Fruit fly (Drosophila melanogaster) whole organism, adult: Measurements from ENCODE around the gene CG14329.

ENCODE experiments used
- CG11617 ChIP-seq: fragments of 200-800 bp; sonication (Bioruptor generic); optimal IDR thresholded peaks from 2 replicates; lab custom pipeline; 2017; ENCODE audit warnings: mild to moderate bottlenecking, missing biosample characterization, missing genetic modification reagents, missing genetic modification characterization
- CG12768 ChIP-seq: fragments of 200-800 bp; sonication (Bioruptor generic); optimal IDR thresholded peaks from 2 replicates; lab custom pipeline; 2017; ENCODE audit warnings: missing biosample characterization, missing genetic modification characterization, mild to moderate bottlenecking, moderate library complexity, missing genetic modification reagents
- CG14711 ChIP-seq: fragments of 200-800 bp; sonication (Bioruptor generic); optimal IDR thresholded peaks from 2 replicates; lab custom pipeline; 2018; ENCODE audit warnings: missing biosample characterization, mild to moderate bottlenecking, missing genetic modification characterization, moderate library complexity
- CG1620 ChIP-seq: fragments of 200-800 bp; sonication (Bioruptor generic); optimal IDR thresholded peaks from 2 replicates; lab custom pipeline; 2016; ENCODE audit warnings: missing biosample characterization, missing genetic modification characterization
- CG33017 ChIP-seq: fragments of 200-800 bp; sonication (Bioruptor generic); optimal IDR thresholded peaks from 2 replicates; lab custom pipeline; 2018; ENCODE audit warnings: missing biosample characterization, mild to moderate bottlenecking, missing genetic modification characterization, moderate library complexity
- CG5204 ChIP-seq: fragments of 200-800 bp; sonication (Bioruptor generic); optimal IDR thresholded peaks from 2 replicates; lab custom pipeline; 2016; ENCODE audit warnings: missing biosample characterization, missing genetic modification characterization
- CG7045 ChIP-seq: fragments of 200-800 bp; sonication (Bioruptor generic); optimal IDR thresholded peaks from 2 replicates; lab custom pipeline; 2017; ENCODE audit warnings: missing biosample characterization, mild to moderate bottlenecking, missing genetic modification characterization
- CG7101 ChIP-seq: fragments of 200-800 bp; sonication (Bioruptor generic); optimal IDR thresholded peaks from 2 replicates; lab custom pipeline; 2018; ENCODE audit warnings: missing biosample characterization, mild to moderate bottlenecking, missing genetic modification characterization, moderate library complexity
- Clk ChIP-seq: fragments of 200-800 bp; sonication (Bioruptor generic); optimal IDR thresholded peaks from 2 replicates; lab custom pipeline; 2017; ENCODE audit warnings: missing biosample characterization, missing genetic modification characterization
- Crg-1 ChIP-seq: fragments of 200-800 bp; sonication (Bioruptor generic); optimal IDR thresholded peaks from 2 replicates; lab custom pipeline; 2016; ENCODE audit warnings: missing biosample characterization, missing genetic modification characterization
- Hr96 ChIP-seq: fragments of 200-800 bp; sonication (Bioruptor generic); optimal IDR thresholded peaks from 2 replicates; lab custom pipeline; 2016; ENCODE audit warnings: missing biosample characterization, missing genetic modification characterization
- Mnt ChIP-seq: fragments of 200-800 bp; sonication (Bioruptor generic); optimal IDR thresholded peaks from 2 replicates; lab custom pipeline; 2016; ENCODE audit warnings: missing biosample characterization, mild to moderate bottlenecking, missing genetic modification characterization
- bab1 ChIP-seq: fragments of 200-800 bp; sonication (Bioruptor generic); optimal IDR thresholded peaks from 3 replicates; lab custom pipeline; 2019; ENCODE audit warnings: missing biosample characterization, mild to moderate bottlenecking, missing genetic modification characterization, moderate library complexity
- cic ChIP-seq: fragments of 200-800 bp; sonication (Bioruptor generic); optimal IDR thresholded peaks from 2 replicates; lab custom pipeline; 2017; ENCODE audit warnings: missing biosample characterization, mild to moderate bottlenecking, missing genetic modification characterization, moderate library complexity
- cnc ChIP-seq, 2 experiments: fragments of >200 bp; optimal IDR thresholded peaks; 2 replicates each; lab custom pipeline; 2017
- kay ChIP-seq: fragments of 200-800 bp; sonication (Bioruptor generic); peaks from one replicate; lab custom pipeline; 2016; ENCODE audit warnings: missing biosample characterization, missing genetic modification characterization, borderline replicate concordance
- ovo ChIP-seq: fragments of 200-800 bp; sonication (Bioruptor generic); optimal IDR thresholded peaks from 2 replicates; lab custom pipeline; 2016; ENCODE audit warnings: missing biosample characterization, missing genetic modification characterization
- pad ChIP-seq: fragments of 200-800 bp; sonication (Bioruptor generic); optimal IDR thresholded peaks from 3 replicates; lab custom pipeline; 2017; ENCODE audit warnings: missing biosample characterization, missing genetic modification characterization, mild to moderate bottlenecking, moderate library complexity, missing genetic modification reagents
- tj ChIP-seq: fragments of 200-800 bp; sonication (Bioruptor generic); optimal IDR thresholded peaks from 3 replicates; lab custom pipeline; 2017; ENCODE audit warnings: missing biosample characterization, mild to moderate bottlenecking, missing genetic modification characterization, moderate library complexity
- toe ChIP-seq: fragments of 200-800 bp; sonication (Bioruptor generic); optimal IDR thresholded peaks from 2 replicates; lab custom pipeline; 2016; ENCODE audit warnings: missing biosample characterization, missing genetic modification characterization

CG14329 gene

DNA sequence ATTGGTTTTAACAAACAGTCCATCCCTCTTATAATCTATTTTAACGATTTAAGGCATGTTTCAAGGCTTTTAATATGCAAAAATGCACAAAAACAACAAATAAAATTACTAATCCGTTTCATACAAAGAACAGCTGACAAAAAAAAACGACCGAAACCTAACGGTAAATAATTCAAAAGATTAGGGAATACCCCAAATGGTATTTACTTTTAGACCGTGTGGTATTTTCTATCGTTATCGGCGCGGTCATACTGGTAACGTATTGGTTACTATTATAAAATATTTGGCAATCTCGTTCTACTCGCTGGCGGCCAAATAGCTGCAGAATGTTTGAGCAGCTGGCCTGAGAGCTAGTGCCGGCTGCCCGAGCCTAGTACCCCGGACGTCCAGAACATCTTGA lies 3.3 kb upstream of the CG14329 start, which contains the start of gene sll:
Gene sll, plus strand, starts transcription at position 235 of the 400 bp plus-strand sequence.
- TF ChIP-seq CG1620, result no peak
- peak; percentile 71 for TF ChIP-seq ovo

DNA sequence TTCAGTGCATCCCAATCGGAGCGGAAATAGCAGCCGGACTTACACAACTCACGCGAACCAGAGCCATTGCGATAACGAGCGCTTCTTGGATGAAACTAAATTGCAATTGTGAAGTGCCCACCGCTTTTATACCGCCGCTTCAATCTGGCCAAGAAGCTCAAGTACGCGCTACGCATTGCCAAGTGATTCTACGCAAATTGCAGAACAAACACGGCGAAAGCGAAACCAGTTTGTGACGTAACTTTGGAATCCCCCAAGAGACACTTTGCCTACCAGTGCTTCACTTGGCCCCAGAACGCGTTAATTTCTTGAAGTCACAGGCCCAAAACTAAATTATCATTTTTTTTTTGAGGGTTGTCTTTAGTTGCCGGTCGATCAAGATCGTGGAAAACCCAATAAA lies 2.3 kb downstream of the CG14329 start, which contains the start of gene Edg91:
Gene Edg91, minus strand, starts transcription at position 101 of the 400 bp plus-strand sequence.
- TF ChIP-seq pad (GFP tag; lab: Kevin White, UChicago), result no peak
- TF ChIP-seq CG7045 (GFP tag; lab: Kevin White, UChicago), result no peak
- no peak for TF ChIP-seq Hr96 (GFP tag; lab: Kevin White, UChicago)

DNA sequence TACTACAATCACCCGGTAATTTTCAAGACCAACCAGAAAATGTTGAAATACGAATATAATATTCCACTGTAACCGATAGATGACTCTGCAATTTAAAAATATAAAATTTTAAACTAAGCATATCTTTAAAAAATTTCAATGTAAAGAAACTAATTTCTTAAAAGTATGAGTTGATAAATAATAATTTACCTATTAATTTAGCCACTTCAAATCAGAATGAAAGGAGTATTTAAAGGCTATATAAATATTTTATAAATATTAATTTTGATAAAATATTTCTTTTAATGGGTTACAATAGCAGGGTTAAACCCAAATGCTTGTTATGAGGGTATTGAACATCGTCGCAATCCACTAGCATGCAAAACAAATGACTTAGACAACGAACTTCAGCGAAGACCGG lies 2.7 kb downstream of the CG14329 start:
- no peak for TF ChIP-seq CG7101 (tag; lab: Kevin White, UChicago)
- TF ChIP-seq cic (GFP tag; lab: Kevin White, UChicago), result no peak
- no peak for TF ChIP-seq kay (GFP tag; lab: Kevin White, UChicago)
- no peak for TF ChIP-seq Hr96 (GFP tag; lab: Kevin White, UChicago)
- no peak for TF ChIP-seq CG14711
- TF ChIP-seq Clk (GFP tag; lab: Kevin White, UChicago), result no peak
- no peak for TF ChIP-seq tj (GFP tag; lab: Kevin White, UChicago)
- TF ChIP-seq cnc (optimal IDR thresholded peaks at IDR 0.05; lab: Kevin White, UChicago), result no peak
- no peak for TF ChIP-seq Mnt (GFP tag; lab: Kevin White, UChicago)
- TF ChIP-seq CG7045 (GFP tag; lab: Kevin White, UChicago), result no peak

DNA sequence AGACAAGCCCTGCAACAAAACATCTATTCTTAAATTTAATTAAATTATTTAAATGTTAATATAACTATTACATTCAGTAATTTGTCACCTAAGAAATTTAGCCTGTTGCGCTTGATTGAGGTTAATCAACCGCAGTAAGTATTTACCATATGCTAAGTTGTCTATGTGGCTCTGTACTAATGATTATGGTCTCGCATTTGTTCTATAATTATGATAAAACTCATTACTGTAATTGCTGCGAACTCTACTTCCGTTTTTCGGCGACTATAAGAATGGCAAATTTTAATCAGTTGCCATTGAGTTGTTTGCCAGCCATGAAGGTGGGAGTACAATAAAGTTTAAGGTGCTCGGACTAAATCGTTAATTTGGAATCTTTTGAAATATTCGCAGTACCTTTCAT lies 3.4 kb downstream of the CG14329 start, which contains the start of gene CG34281:
Gene CG34281, plus strand, starts transcription at position 301 of the 400 bp plus-strand sequence.
- TF ChIP-seq CG5204 (GFP tag; lab: Kevin White, UChicago) (no peak), toe (GFP tag; lab: Kevin White, UChicago) (no peak), CG12768 (GFP tag; lab: Kevin White, UChicago) (no peak), CG14711 (no peak), CG33017 (tag; lab: Kevin White, UChicago) (no peak), CG7101 (tag; lab: Kevin White, UChicago) (no peak), cic (GFP tag; lab: Kevin White, UChicago) (no peak), CG11617 (GFP tag; lab: Kevin White, UChicago) (no peak), Clk (GFP tag; lab: Kevin White, UChicago) (no peak), CG7045 (GFP tag; lab: Kevin White, UChicago) (no peak), bab1 (GFP tag; lab: Kevin White, UChicago) (no peak), kay (GFP tag; lab: Kevin White, UChicago) (no peak), Hr96 (GFP tag; lab: Kevin White, UChicago) (no peak), ovo (no peak)

DNA sequence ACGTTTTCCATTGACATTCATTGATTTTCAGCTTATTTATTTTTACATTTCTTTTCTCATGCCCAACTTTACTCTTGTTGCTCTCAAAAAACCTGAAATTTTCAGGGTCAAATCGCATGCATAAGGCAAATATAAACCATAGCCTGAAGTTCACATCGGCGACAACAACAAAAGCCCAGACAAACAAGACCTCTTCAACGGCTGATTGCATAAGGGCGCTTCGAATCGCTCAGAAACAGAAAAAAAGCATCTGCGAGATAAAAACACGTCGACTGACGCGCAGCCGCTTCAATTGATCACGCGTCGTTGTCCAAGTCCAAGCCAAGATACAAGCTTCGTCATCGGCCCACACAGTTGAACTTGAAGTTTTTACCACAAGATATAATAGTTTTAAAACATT lies 4.4 kb downstream of the CG14329 start, which contains the start of gene CG14327:
Gene CG14327, plus strand, starts transcription at position 161 of the 400 bp plus-strand sequence.
- TF ChIP-seq CG33017 (tag; lab: Kevin White, UChicago) (no peak), Clk (GFP tag; lab: Kevin White, UChicago) (no peak), cic (GFP tag; lab: Kevin White, UChicago) (no peak)

DNA sequence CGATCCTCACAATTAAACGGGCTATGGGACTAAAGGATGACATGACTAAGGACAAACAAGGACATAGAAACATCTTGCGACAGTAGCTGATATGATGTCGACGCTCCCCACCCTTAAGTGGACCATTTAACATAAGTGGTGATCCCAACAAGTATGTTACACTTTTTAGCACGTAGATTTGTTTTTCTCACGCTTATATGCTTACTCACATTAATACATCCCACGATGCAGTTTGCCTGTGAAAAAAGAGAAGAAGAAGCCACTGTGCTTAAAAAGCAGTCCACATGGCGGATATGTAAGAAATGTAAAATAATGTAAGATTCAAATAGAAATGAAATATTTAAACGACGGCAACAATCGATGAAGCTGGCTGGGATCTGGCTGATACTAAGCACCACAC lies 5.9 kb downstream of the CG14329 start:
- TF ChIP-seq ovo (no peak), kay (GFP tag; lab: Kevin White, UChicago) (no peak), CG1620 (no peak), CG14711 (no peak), CG7101 (tag; lab: Kevin White, UChicago) (no peak), tj (GFP tag; lab: Kevin White, UChicago) (no peak), bab1 (GFP tag; lab: Kevin White, UChicago) (no peak), cic (GFP tag; lab: Kevin White, UChicago) (no peak), Clk (GFP tag; lab: Kevin White, UChicago) (no peak), pad (GFP tag; lab: Kevin White, UChicago) (no peak), CG7045 (GFP tag; lab: Kevin White, UChicago) (no peak), Mnt (GFP tag; lab: Kevin White, UChicago) (no peak), toe (GFP tag; lab: Kevin White, UChicago) (no peak), CG11617 (GFP tag; lab: Kevin White, UChicago) (no peak), cnc (optimal IDR thresholded peaks at IDR 0.05; lab: Kevin White, UChicago) (no peak)

DNA sequence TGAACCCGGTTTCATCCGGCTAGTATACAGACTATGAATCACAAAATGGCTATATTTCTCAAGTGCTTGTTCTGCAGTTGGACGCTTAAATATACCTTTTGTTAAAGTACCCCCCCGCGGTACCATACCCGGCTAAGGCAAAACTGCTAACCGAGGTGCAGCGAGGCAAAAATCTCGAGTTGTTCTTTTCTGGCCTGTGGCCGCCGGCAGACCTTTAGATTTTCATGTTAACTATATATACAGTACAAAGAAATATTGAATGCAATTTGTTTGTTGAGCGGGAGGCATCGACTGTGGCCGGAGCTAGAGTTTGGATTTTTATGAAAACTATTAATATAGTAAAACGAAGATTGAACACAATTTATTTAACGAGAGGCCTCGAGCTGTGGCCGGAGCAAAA lies 6.6 kb downstream of the CG14329 start:
- TF ChIP-seq Crg-1 (GFP tag; lab: Kevin White, UChicago) (no peak), kay (GFP tag; lab: Kevin White, UChicago) (peak; percentile 88), CG12768 (GFP tag; lab: Kevin White, UChicago) (peak; percentile 54), Hr96 (GFP tag; lab: Kevin White, UChicago) (no peak), toe (GFP tag; lab: Kevin White, UChicago) (no peak), CG11617 (GFP tag; lab: Kevin White, UChicago) (no peak)
